Worm (Caenorhabditis elegans) whole organism, mixed stage, embryonic: ENCODE measurements around the gene ragc-1.

Experiments used
- M03D4.4 ChIP-seq: sonication (generic microtip); optimal IDR thresholded peaks from 2 replicates; lab custom pipeline; 2017; ENCODE audit warnings: mild to moderate bottlenecking, missing genetic modification characterization, missing compliant biosample characterization
- bed-3 ChIP-seq: fragments of 200-800 bp; sonication (Bioruptor generic); optimal IDR thresholded peaks from 3 replicates; lab custom pipeline; 2018; ENCODE audit warnings: mild to moderate bottlenecking, missing genetic modification characterization, moderate library complexity, missing compliant biosample characterization
- blmp-1 ChIP-seq: fragments of 150-350 bp; optimal IDR thresholded peaks from 2 replicates; lab custom pipeline; 2014; ENCODE audit warnings: missing biosample characterization, missing genetic modification characterization
- ceh-39 ChIP-seq: fragments of 150-350 bp; optimal IDR thresholded peaks from 2 replicates; lab custom pipeline; 2014; ENCODE audit warnings: missing biosample characterization, missing genetic modification characterization
- ceh-43 ChIP-seq: fragments of 200-800 bp; sonication (Bioruptor generic); optimal IDR thresholded peaks from 2 replicates; lab custom pipeline; 2018; ENCODE audit warnings: mild to moderate bottlenecking, missing genetic modification characterization, moderate library complexity, missing compliant biosample characterization
- ceh-83 ChIP-seq: fragments of 200-800 bp; sonication (Bioruptor generic); optimal IDR thresholded peaks from 2 replicates; lab custom pipeline; 2018; ENCODE audit warnings: mild to moderate bottlenecking, missing genetic modification characterization, missing compliant biosample characterization
- ces-1 ChIP-seq: fragments of 150-350 bp; optimal IDR thresholded peaks from 2 replicates; lab custom pipeline; 2014; ENCODE audit warnings: missing biosample characterization, missing genetic modification reagents, missing genetic modification characterization
- cnd-1 ChIP-seq: fragments of 200-800 bp; sonication (Bioruptor generic); optimal IDR thresholded peaks from 2 replicates; lab custom pipeline; 2018; ENCODE audit warnings: mild to moderate bottlenecking, missing genetic modification characterization, missing compliant biosample characterization
- drap-1 ChIP-seq: fragments of 200-800 bp; sonication (Bioruptor generic); optimal IDR thresholded peaks from 3 replicates; lab custom pipeline; 2018; ENCODE audit warnings: mild to moderate bottlenecking, missing genetic modification characterization, missing compliant biosample characterization
- elt-1 ChIP-seq: sonication (generic microtip); optimal IDR thresholded peaks from 2 replicates; lab custom pipeline; 2017; ENCODE audit warnings: missing genetic modification characterization, mild to moderate bottlenecking, missing compliant biosample characterization, antibody characterized with exemption, moderate library complexity, borderline replicate concordance; ENCODE audit not compliant: insufficient read depth
- elt-3 ChIP-seq: fragments of 150-350 bp; optimal IDR thresholded peaks from 2 replicates; lab custom pipeline; 2014; ENCODE audit warnings: missing biosample characterization, missing genetic modification characterization
- flh-1 ChIP-seq: fragments of 200-800 bp; sonication (Bioruptor generic); optimal IDR thresholded peaks from 2 replicates; lab custom pipeline; 2018; ENCODE audit warnings: mild to moderate bottlenecking, missing genetic modification characterization, moderate library complexity, missing compliant biosample characterization
- ham-2 ChIP-seq: fragments of 200-800 bp; sonication (Bioruptor generic); optimal IDR thresholded peaks from 2 replicates; lab custom pipeline; 2018; ENCODE audit warnings: mild to moderate bottlenecking, missing genetic modification characterization, missing compliant biosample characterization
- hlh-1 ChIP-seq: fragments of 150-350 bp; optimal IDR thresholded peaks from 2 replicates; lab custom pipeline; 2014; ENCODE audit warnings: missing biosample characterization, missing genetic modification reagents, missing genetic modification characterization
- lin-13 ChIP-seq: fragments of 150-350 bp; optimal IDR thresholded peaks from 2 replicates; lab custom pipeline; 2014; ENCODE audit warnings: missing biosample characterization, missing genetic modification characterization
- lin-32 ChIP-seq: fragments of 200-800 bp; sonication (Bioruptor generic); optimal IDR thresholded peaks from 2 replicates; lab custom pipeline; 2018; ENCODE audit warnings: mild to moderate bottlenecking, missing genetic modification characterization, missing compliant biosample characterization
- lsy-2 ChIP-seq: fragments of 150-350 bp; optimal IDR thresholded peaks from 2 replicates; lab custom pipeline; 2014; ENCODE audit warnings: missing biosample characterization, missing genetic modification characterization
- mab-5 ChIP-seq: fragments of 150-350 bp; optimal IDR thresholded peaks from 2 replicates; lab custom pipeline; 2014; ENCODE audit warnings: missing biosample characterization, missing genetic modification characterization
- mep-1 ChIP-seq: fragments of 150-350 bp; optimal IDR thresholded peaks from 2 replicates; lab custom pipeline; 2017; ENCODE audit warnings: missing biosample characterization, missing genetic modification reagents, missing genetic modification characterization, inconsistent platforms
- mls-2 ChIP-seq: sonication (generic microtip); optimal IDR thresholded peaks from 2 replicates; lab custom pipeline; 2016; ENCODE audit warnings: mild to moderate bottlenecking, missing genetic modification characterization, moderate library complexity, missing compliant biosample characterization
- nhr-12 ChIP-seq: fragments of 150-350 bp; optimal IDR thresholded peaks from 2 replicates; lab custom pipeline; 2014; ENCODE audit warnings: missing biosample characterization, missing genetic modification characterization
- nhr-2 ChIP-seq: fragments of 150-350 bp; optimal IDR thresholded peaks from 2 replicates; lab custom pipeline; 2014; ENCODE audit warnings: missing biosample characterization, missing genetic modification characterization
- nhr-237 ChIP-seq: fragments of 150-350 bp; optimal IDR thresholded peaks from 2 replicates; lab custom pipeline; 2014; ENCODE audit warnings: missing biosample characterization, missing genetic modification characterization
- nhr-28 ChIP-seq: fragments of 150-350 bp; optimal IDR thresholded peaks from 2 replicates; lab custom pipeline; 2014; ENCODE audit warnings: missing biosample characterization, missing genetic modification characterization
- nhr-76 ChIP-seq: sonication (generic microtip); optimal IDR thresholded peaks from 2 replicates; lab custom pipeline; 2017; ENCODE audit warnings: missing biosample characterization, missing genetic modification characterization
- pha-4 ChIP-seq: fragments of 150-350 bp; optimal IDR thresholded peaks from 2 replicates; lab custom pipeline; 2018; ENCODE audit warnings: missing biosample characterization, missing genetic modification reagents, missing genetic modification characterization
- sem-2 ChIP-seq: fragments of 200-800 bp; sonication (Bioruptor generic); optimal IDR thresholded peaks from 2 replicates; lab custom pipeline; 2018; ENCODE audit warnings: mild to moderate bottlenecking, missing genetic modification characterization, missing compliant biosample characterization
- snpc-4 ChIP-seq: fragments of 150-350 bp; optimal IDR thresholded peaks from 2 replicates; lab custom pipeline; 2014; ENCODE audit warnings: missing biosample characterization, missing genetic modification characterization
- sptf-1 ChIP-seq: sonication (generic microtip); optimal IDR thresholded peaks from 2 replicates; lab custom pipeline; 2017; ENCODE audit warnings: mild to moderate bottlenecking, missing genetic modification characterization, moderate library complexity, missing compliant biosample characterization
- tbx-8 ChIP-seq: fragments of 200-800 bp; sonication (Bioruptor generic); optimal IDR thresholded peaks from 2 replicates; lab custom pipeline; 2018; ENCODE audit warnings: mild to moderate bottlenecking, missing genetic modification characterization, moderate library complexity, missing compliant biosample characterization
- unc-120 ChIP-seq: sonication (generic microtip); optimal IDR thresholded peaks from 2 replicates; lab custom pipeline; 2017; ENCODE audit warnings: missing genetic modification characterization, missing compliant biosample characterization; ENCODE audit not compliant: poor library complexity, severe bottlenecking
- unc-39 ChIP-seq: fragments of 150-350 bp; optimal IDR thresholded peaks from 2 replicates; lab custom pipeline; 2014; ENCODE audit warnings: missing biosample characterization, missing genetic modification characterization
- unc-62 ChIP-seq: fragments of 150-350 bp; optimal IDR thresholded peaks from 2 replicates; lab custom pipeline; 2014; ENCODE audit warnings: missing biosample characterization, missing genetic modification reagents, missing genetic modification characterization
- zip-8 ChIP-seq: fragments of 150-350 bp; optimal IDR thresholded peaks from 2 replicates; lab custom pipeline; 2014; ENCODE audit warnings: missing biosample characterization, missing genetic modification characterization
- ztf-11 ChIP-seq: fragments of 150-350 bp; optimal IDR thresholded peaks from 2 replicates; lab custom pipeline; 2014; ENCODE audit warnings: missing biosample characterization, missing genetic modification characterization

ragc-1 gene

DNA sequence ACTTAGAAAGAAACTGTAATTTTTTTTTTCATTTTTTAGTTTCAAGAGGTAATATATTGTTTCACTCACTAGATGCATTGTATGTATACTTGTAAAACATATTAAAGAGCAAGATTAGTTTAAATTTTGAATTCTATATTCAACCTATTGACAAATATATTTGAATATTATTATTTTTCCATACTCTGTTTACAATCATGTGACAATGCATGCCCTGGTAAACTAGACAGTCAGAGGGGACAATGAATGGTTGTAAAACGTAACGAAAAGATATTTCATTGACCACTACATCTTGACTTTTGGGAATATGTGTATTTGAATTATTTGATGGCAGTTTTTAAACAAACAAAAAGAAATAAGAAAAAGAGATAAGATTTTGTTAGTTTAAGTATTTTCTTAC, 17.6 kb upstream of the ragc-1 start:
- TF ChIP-seq unc-120 (no peak), drap-1 (GFP tag; lab: Kevin White, UChicago) (no peak), blmp-1 (tag; lab: Kevin White, UChicago) (no peak), ztf-11 (tag; lab: Kevin White, UChicago) (no peak), cnd-1 (tag; lab: Kevin White, UChicago) (no peak), lin-32 (GFP tag; lab: Kevin White, UChicago) (no peak), mls-2 (tag; lab: Kevin White, UChicago) (no peak), ceh-83 (GFP tag; lab: Kevin White, UChicago) (no peak), ceh-39 (tag; lab: Kevin White, UChicago) (no peak), hlh-1 (tag; lab: Kevin White, UChicago) (no peak), nhr-12 (tag; lab: Kevin White, UChicago) (no peak), nhr-2 (no peak)
- TF ChIP-seq, all 35 proteins: peak for 0

DNA sequence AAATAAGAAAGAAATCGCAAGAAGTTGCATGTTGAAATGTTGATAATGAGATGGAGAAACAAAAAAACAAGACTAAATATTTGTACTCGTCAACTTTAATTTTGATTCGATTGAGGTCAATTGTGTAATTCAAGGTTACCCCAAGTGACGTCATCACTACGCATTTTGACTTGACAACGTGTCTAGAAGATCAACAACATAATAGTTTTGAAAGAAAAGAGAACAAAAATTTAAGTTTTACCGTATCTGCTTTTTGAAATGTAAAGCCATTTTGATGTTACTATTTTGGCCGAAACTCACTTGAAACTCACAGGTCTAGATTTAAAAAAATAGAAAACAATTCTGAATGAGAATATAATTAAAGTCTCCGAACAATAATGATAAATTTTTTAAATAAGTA, 16.2 kb upstream of the ragc-1 start, which contains the start of gene dsl-5:
dsl-5 (minus strand) TSS at position 101 of the 400 bp plus-strand sequence.
- TF ChIP-seq zip-8 (tag; lab: Kevin White, UChicago) (peak; percentile 15), nhr-76 (tag; lab: Kevin White, UChicago) (no peak)

DNA sequence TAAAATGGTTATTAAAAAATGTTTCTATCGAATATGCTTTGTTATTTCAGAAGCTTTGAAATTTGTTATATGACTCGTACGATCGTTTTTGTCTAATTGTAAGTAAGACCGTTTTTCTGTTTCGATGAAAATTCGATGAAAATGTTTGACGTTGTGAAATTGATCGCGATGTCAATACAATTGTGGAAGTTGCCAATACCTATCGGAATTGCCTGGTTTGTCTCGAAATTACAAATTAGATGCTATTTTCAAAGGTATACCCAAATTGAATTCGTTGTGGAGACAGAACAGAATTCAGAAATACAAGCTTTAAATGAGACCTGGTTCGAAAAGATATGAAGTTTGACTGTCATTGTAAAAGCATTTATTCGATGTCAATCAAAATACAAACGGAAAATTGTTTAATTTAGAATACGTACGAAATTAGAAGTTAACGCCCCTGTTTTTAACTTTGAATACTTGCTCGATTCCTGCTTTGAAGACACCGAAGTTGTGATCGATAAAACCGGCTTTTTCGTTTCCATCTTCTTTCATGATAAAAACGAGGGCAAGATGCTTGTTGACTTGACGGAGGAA, 1.4 kb downstream of the ragc-1 start:
- no peak for TF ChIP-seq bed-3
- TF ChIP-seq mab-5 (tag; lab: Kevin White, UChicago) = no peak
- TF ChIP-seq mep-1 = no peak
- TF ChIP-seq unc-62 (GFP tag; lab: Kevin White, UChicago) = no peak
- no peak for TF ChIP-seq M03D4.4
- TF ChIP-seq cnd-1 (tag; lab: Kevin White, UChicago) = no peak
- TF ChIP-seq drap-1 (GFP tag; lab: Kevin White, UChicago) = no peak
- no peak for TF ChIP-seq lin-13 (tag; lab: Kevin White, UChicago)
- no peak for TF ChIP-seq sptf-1
- TF ChIP-seq ztf-11 (tag; lab: Kevin White, UChicago) = no peak
- TF ChIP-seq tbx-8 (GFP tag; lab: Kevin White, UChicago) = no peak
- TF ChIP-seq nhr-28 (tag; lab: Kevin White, UChicago) = no peak

DNA sequence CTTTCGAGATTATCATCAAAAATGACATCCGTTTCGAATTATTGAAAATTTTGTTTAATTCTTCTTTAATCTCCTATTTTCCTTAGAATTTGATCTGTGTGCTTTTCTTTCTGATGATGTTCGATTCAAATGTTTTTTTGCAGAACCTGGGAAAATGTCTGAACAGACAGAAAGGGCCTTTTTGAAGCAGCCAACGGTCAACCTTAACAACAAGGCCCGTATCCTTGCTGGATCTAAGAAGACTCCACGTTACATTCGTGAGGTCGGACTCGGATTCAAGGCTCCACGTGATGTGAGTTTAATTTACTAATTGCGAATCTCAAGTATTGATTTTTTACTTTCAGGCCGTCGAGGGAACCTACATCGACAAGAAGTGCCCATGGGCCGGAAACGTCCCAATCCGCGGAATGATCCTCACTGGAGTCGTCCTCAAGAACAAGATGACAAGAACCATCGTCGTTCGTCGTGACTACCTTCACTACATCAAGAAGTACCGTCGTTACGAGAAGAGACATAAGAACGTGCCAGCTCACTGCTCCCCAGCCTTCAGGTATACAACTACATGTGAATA, 2.1 kb downstream of the ragc-1 start, which contains the start of gene rps-11:
rps-11 (plus strand) TSS at position 144 of the 571 bp plus-strand sequence.
- TF ChIP-seq snpc-4 (tag; lab: Kevin White, UChicago) (no peak), bed-3 (no peak), nhr-76 (tag; lab: Kevin White, UChicago) (no peak), ztf-11 (tag; lab: Kevin White, UChicago) (no peak), elt-3 (no peak), hlh-1 (tag; lab: Kevin White, UChicago) (no peak), nhr-237 (no peak), nhr-2 (no peak), unc-62 (GFP tag; lab: Kevin White, UChicago) (no peak), ces-1 (GFP tag; lab: Kevin White, UChicago) (no peak)

DNA sequence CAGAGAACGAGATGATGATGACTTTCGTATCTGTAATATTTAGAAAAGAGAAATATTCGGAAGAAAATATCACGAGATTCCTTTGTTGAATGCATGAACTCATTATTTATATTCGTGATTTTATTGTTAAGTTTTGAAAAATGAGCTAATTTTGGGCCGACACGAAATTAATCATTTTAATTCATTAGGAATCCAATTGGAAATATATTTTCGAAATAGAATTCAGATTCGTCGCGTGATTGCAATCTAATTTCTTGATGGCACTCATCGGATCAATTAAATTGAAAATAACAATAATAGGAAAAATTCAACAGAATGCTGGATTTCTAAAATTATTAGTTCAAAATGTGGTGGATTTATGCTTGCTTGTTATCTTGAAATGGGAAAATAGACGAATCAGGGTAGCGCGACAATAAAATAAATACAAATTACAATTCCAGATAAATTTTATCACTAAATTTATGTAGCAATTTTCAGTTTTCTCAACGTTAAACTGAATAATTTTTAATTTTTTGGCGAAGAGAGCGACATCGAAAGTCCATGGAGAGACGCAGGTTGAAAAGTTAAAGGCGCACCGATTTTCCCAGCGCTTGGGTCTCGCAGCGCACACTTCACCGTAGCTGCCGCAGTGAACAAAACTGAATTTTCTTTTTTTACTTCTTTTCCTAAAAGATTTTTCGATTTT, 2.9 kb downstream of the ragc-1 start:
- TF ChIP-seq unc-62 (GFP tag; lab: Kevin White, UChicago) (peak; percentile 38), ceh-43 (GFP tag; lab: Kevin White, UChicago) (no peak), tbx-8 (GFP tag; lab: Kevin White, UChicago) (no peak), bed-3 (no peak), zip-8 (tag; lab: Kevin White, UChicago) (no peak), ham-2 (GFP tag; lab: Kevin White, UChicago) (no peak), blmp-1 (tag; lab: Kevin White, UChicago) (no peak), ceh-83 (GFP tag; lab: Kevin White, UChicago) (no peak), mep-1 (peak; percentile 80), mab-5 (tag; lab: Kevin White, UChicago) (no peak), elt-3 (no peak), elt-1 (tag; lab: Kevin White, UChicago) (peak; percentile 18), lin-32 (GFP tag; lab: Kevin White, UChicago) (no peak), nhr-28 (tag; lab: Kevin White, UChicago) (no peak), ceh-39 (tag; lab: Kevin White, UChicago) (peak; percentile 8), snpc-4 (tag; lab: Kevin White, UChicago) (no peak), lsy-2 (peak; percentile 91), pha-4 (tag; lab: Kevin White, UChicago) (peak; percentile 49), sem-2 (no peak), ces-1 (GFP tag; lab: Kevin White, UChicago) (peak; percentile 22), flh-1 (GFP tag; lab: Kevin White, UChicago) (no peak), unc-120 (peak; percentile 19), nhr-76 (tag; lab: Kevin White, UChicago) (no peak), hlh-1 (tag; lab: Kevin White, UChicago) (peak; percentile 39), M03D4.4 (peak; percentile 39), nhr-12 (tag; lab: Kevin White, UChicago) (no peak), nhr-237 (no peak), mls-2 (tag; lab: Kevin White, UChicago) (peak; percentile 32), cnd-1 (tag; lab: Kevin White, UChicago) (no peak), unc-39 (no peak), drap-1 (GFP tag; lab: Kevin White, UChicago) (peak; percentile 33), nhr-2 (no peak), ztf-11 (tag; lab: Kevin White, UChicago) (no peak)
